Worm (Caenorhabditis elegans) whole organism, young adult: ENCODE data around the gene Y62E10A.19.

Source experiments
- B0035.1 ChIP-seq: sonication (generic microtip); optimal IDR thresholded peaks from 2 replicates; lab custom pipeline; 2016; ENCODE audit warnings: missing genetic modification characterization, mild to moderate bottlenecking, missing compliant biosample characterization, missing genotype, missing genetic modification reagents
- D2030.7 ChIP-seq: fragments of 200-800 bp; sonication (Bioruptor generic); IDR thresholded peaks from 2 replicates; pipeline ENCODE4 v1.3.6; 2022; ENCODE audit warnings: missing genetic modification reagents, missing genetic modification characterization, missing compliant biosample characterization
- F33H1.4 ChIP-seq: fragments of 200-800 bp; sonication (Bioruptor generic); IDR thresholded peaks from 2 replicates; pipeline ENCODE4 v1.3.6; 2022; ENCODE audit warnings: missing genetic modification reagents, missing genetic modification characterization, missing compliant biosample characterization
- F49E8.2 ChIP-seq: sonication (generic microtip); optimal IDR thresholded peaks from 3 replicates; lab custom pipeline; 2017; ENCODE audit warnings: missing genetic modification characterization, mild to moderate bottlenecking, missing compliant biosample characterization, antibody characterized with exemption, moderate library complexity; ENCODE audit not compliant: insufficient read depth
- ceh-79 ChIP-seq: sonication (generic microtip); optimal IDR thresholded peaks from 2 replicates; lab custom pipeline; 2017; ENCODE audit warnings: mild to moderate bottlenecking, missing genetic modification characterization, missing compliant biosample characterization
- egl-44 ChIP-seq: fragments of 200-800 bp; sonication (Bioruptor generic); IDR thresholded peaks from 2 replicates; pipeline ENCODE4 v1.3.6; 2022; ENCODE audit warnings: missing genetic modification reagents, missing genetic modification characterization, missing compliant biosample characterization
- hlh-12 ChIP-seq: sonication (generic microtip); optimal IDR thresholded peaks from 2 replicates; lab custom pipeline; 2016; ENCODE audit warnings: missing genetic modification characterization, missing compliant biosample characterization
- let-526 ChIP-seq: fragments of 200-800 bp; sonication (Bioruptor generic); IDR thresholded peaks from 2 replicates; pipeline ENCODE4 v1.3.6; 2022; ENCODE audit warnings: missing genetic modification reagents, missing genetic modification characterization, missing compliant biosample characterization
- lin-35 ChIP-seq, 3 experiments: fragments of 150-350 bp in 2 of 3; sonication (generic microtip) in 1 of 3; optimal IDR thresholded peaks; 2 replicates each; lab custom pipeline; 2014 to 2018; ENCODE audit warnings: missing biosample characterization in 3 of 3, missing genetic modification characterization in 3 of 3, missing genetic modification reagents in 3 of 3
- pha-4 ChIP-seq: fragments of 150-350 bp; sonication (generic microtip); optimal IDR thresholded peaks from 2 replicates; lab custom pipeline; 2014; ENCODE audit warnings: missing biosample characterization, missing genetic modification reagents, missing genetic modification characterization
- snpc-4 ChIP-seq, 5 experiments: fragments of 150-350 bp in 1 of 5; sonication (generic microtip) in 4 of 5; optimal IDR thresholded peaks; 2 replicates each; lab custom pipeline; 2014 to 2018; ENCODE audit warnings: missing genetic modification characterization in 5 of 5, missing biosample characterization in 3 of 5, antibody characterized with exemption in 2 of 5, mild to moderate bottlenecking in 2 of 5, missing compliant biosample characterization in 2 of 5, missing genotype in 2 of 5, moderate library complexity in 2 of 5, missing genetic modification reagents in 1 of 5
- tbp1 ChIP-seq: fragments of 200-800 bp; sonication (Bioruptor generic); optimal IDR thresholded peaks from 2 replicates; lab custom pipeline; 2018; ENCODE audit warnings: mild to moderate bottlenecking, missing genetic modification characterization, missing compliant biosample characterization
- unc-62 ChIP-seq: fragments of 150-350 bp; optimal IDR thresholded peaks from 2 replicates; lab custom pipeline; 2014; ENCODE audit warnings: missing biosample characterization, missing genetic modification reagents, missing genetic modification characterization

- TF ChIP-seq B0035.1 (tag; lab: Kevin White, UChicago) (no peak), D2030.7 (GFP tag; lab: Robert Waterston, UW) (no peak), hlh-12 (tag; lab: Kevin White, UChicago) (no peak), egl-44 (no peak), snpc-4 (GFP tag; optimal IDR thresholded peaks at IDR 0.05; lab: Kevin White, UChicago) (no peak), snpc-4 (tag; optimal IDR thresholded peaks at IDR 0.05; lab: Kevin White, UChicago) (no peak), lin-35 (GFP tag; optimal IDR thresholded peaks at IDR 0.05; lab: Kevin White, UChicago) (no peak), let-526 (GFP tag; lab: Robert Waterston, UW) (no peak), ceh-79 (no peak), F49E8.2 (no peak), pha-4 (no peak), tbp1 (no peak), unc-62 (GFP tag; lab: Kevin White, UChicago) (no peak), F33H1.4 (GFP tag; lab: Robert Waterston, UW) (no peak)
These were observed 27.6 kb downstream of the Y62E10A.19 start for ce11 chrIV:13380506-13380905.
